Fruit fly (Drosophila melanogaster): ENCODE results near the gene Itgbn.
A peak's percentile ranks its signal among the peaks of the same experiment; 100 is the strongest.

Gene Itgbn

DNA sequence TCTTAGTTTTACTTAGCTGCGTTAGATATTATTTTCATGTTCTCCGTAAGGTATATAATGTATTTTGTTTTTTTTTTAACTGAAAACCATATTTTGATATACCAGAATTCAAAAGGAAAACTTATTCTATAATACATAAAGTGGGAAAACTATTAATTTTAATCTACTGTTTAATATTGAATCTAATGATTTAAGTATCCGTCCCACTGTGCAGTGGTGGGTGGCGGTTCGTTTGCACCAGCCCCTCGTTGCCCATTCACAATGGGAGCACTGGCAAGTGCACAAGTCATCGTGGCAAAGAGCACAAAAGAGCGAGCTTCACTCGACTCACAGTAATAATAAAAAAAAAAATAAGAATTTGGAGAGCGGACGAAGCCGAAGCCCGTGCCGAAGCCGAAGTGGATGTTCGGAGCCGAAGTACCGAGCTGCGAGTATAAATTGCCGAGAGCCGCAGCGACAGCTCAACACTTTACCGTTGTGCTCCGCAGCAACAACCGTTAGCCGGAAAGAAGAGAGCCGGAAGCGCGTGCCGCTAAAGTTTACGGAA lies 43.7 kb downstream of the Itgbn start, which contains the start of gene CG34136 (continued):
- TF ChIP-seq Sin3A (optimal IDR thresholded peaks at IDR 0.05) (no peak), CG7987 (GFP tag; optimal IDR thresholded peaks at IDR 0.05) (peak; percentile 13), nau (GFP tag; optimal IDR thresholded peaks at IDR 0.05) (no peak), CG7372 (GFP tag; IDR thresholded peaks at IDR 0.05) (no peak), Scr (GFP tag; IDR thresholded peaks at IDR 0.05; ENCODE audit: partially characterized antibody) (no peak), Oaz (GFP tag; IDR thresholded peaks at IDR 0.05) (no peak), CG8478 (optimal IDR thresholded peaks at IDR 0.05) (no peak), Nf-YC (tag; optimal IDR thresholded peaks at IDR 0.05) (no peak), schlank (tag; optimal IDR thresholded peaks at IDR 0.05) (no peak), CG1603 (tag; optimal IDR thresholded peaks at IDR 0.05) (no peak), zen2 (GFP tag; IDR thresholded peaks at IDR 0.05; ENCODE audit: partially characterized antibody) (0 out of 3 replicates have a peak, but pooled peaks have one; percentile 5), CG12219 (GFP tag; optimal IDR thresholded peaks at IDR 0.05) (no peak), CG4424 (GFP tag; optimal IDR thresholded peaks at IDR 0.05) (peak; percentile 58), Blimp-1 (GFP tag; optimal IDR thresholded peaks at IDR 0.05) (no peak), peb (GFP tag; IDR thresholded peaks at IDR 0.05) (no peak), chinmo (GFP tag; IDR thresholded peaks at IDR 0.05; ENCODE audit: partially characterized antibody) (peak; percentile 91), CG11085 (GFP tag; IDR thresholded peaks at IDR 0.05) (no peak), CG3726 (GFP tag; IDR thresholded peaks at IDR 0.05) (no peak), Ada2b (GFP tag; IDR thresholded peaks at IDR 0.05) (no peak), chm (GFP tag; IDR thresholded peaks at IDR 0.05) (no peak), CG7357 (GFP tag; IDR thresholded peaks at IDR 0.05) (no peak), Nf-YA (GFP tag; IDR thresholded peaks at IDR 0.05) (no peak), Lhr (GFP tag; optimal IDR thresholded peaks at IDR 0.05) (no peak), fu2 (GFP tag; optimal IDR thresholded peaks at IDR 0.05) (no peak), dm (GFP tag; optimal IDR thresholded peaks at IDR 0.05) (no peak), zen (tag; optimal IDR thresholded peaks at IDR 0.05) (no peak), fd3F (GFP tag; optimal IDR thresholded peaks at IDR 0.05) (no peak), tll (GFP tag; optimal IDR thresholded peaks at IDR 0.05) (no peak), Meics (GFP tag; optimal IDR thresholded peaks at IDR 0.05) (peak; percentile 33), NC2β (GFP tag; optimal IDR thresholded peaks at IDR 0.05) (peak; percentile 1), so (GFP tag; IDR thresholded peaks at IDR 0.05) (0 out of 3 replicates have a peak, but pooled peaks have one; percentile 26), grau (tag; optimal IDR thresholded peaks at IDR 0.05) (peak; percentile 36), CG8089 (GFP tag; optimal IDR thresholded peaks at IDR 0.05) (no peak), Lim3 (GFP tag; IDR thresholded peaks at IDR 0.05) (no peak), CG4820 (GFP tag; optimal IDR thresholded peaks at IDR 0.05) (no peak), HLH3B (GFP tag; IDR thresholded peaks at IDR 0.05) (no peak), bbx (GFP tag; IDR thresholded peaks at IDR 0.05; ENCODE audit: partially characterized antibody) (peak; percentile 25; the same call in 1 of the 2 replicates), CG11560 (tag; IDR thresholded peaks at IDR 0.05) (no peak), CG7786 (GFP tag; optimal IDR thresholded peaks at IDR 0.05) (no peak), Dek (tag; optimal IDR thresholded peaks at IDR 0.05) (no peak), crp (GFP tag; optimal IDR thresholded peaks at IDR 0.05) (no peak), NC2α (GFP tag; optimal IDR thresholded peaks at IDR 0.05) (no peak), CG14050 (GFP tag; IDR thresholded peaks at IDR 0.05) (no peak), hbn (GFP tag; IDR thresholded peaks at IDR 0.05; ENCODE audit: partially characterized antibody) (no peak), Hr51 (GFP tag; optimal IDR thresholded peaks at IDR 0.05) (peak in 1 of 2 experiments; percentile 74), CG6654 (GFP tag; optimal IDR thresholded peaks at IDR 0.05) (no peak), Dp (GFP tag; optimal IDR thresholded peaks at IDR 0.05) (no peak), CG7928 (GFP tag; optimal IDR thresholded peaks at IDR 0.05) (no peak), CG31224 (GFP tag; IDR thresholded peaks at IDR 0.05) (no peak), CG11247 (GFP tag; IDR thresholded peaks at IDR 0.05) (no peak), chn (GFP tag; optimal IDR thresholded peaks at IDR 0.05) (peak; percentile 81)

Measured in whole organism, embryonic.